Fruit fly (Drosophila melanogaster) whole organism, pupa: ENCODE results near the gene CG11929.

Experiments
- CG10348 ChIP-seq: fragments of 200-800 bp; sonication (Bioruptor generic); IDR thresholded peaks from 2 replicates; pipeline ENCODE4 v1.3.6; 2022; ENCODE audit warnings: missing biosample characterization, missing genetic modification characterization
- CG12605 ChIP-seq: fragments of 200-800 bp; sonication (Bioruptor generic); IDR thresholded peaks from 2 replicates; pipeline ENCODE4 v1.3.6; 2022; ENCODE audit warnings: missing biosample characterization, missing genetic modification characterization
- CG13204 ChIP-seq: fragments of 200-800 bp; sonication (Bioruptor generic); optimal IDR thresholded peaks from 2 replicates; lab custom pipeline; 2018; ENCODE audit warnings: missing biosample characterization, mild to moderate bottlenecking, missing genetic modification characterization, moderate library complexity
- CG14655 ChIP-seq: fragments of 200-800 bp; sonication (Bioruptor generic); optimal IDR thresholded peaks from 3 replicates; lab custom pipeline; 2017; ENCODE audit warnings: mild to moderate bottlenecking, missing biosample characterization, missing genetic modification reagents, missing genetic modification characterization
- CG15710 ChIP-seq: fragments of 200-800 bp; sonication (Bioruptor generic); optimal IDR thresholded peaks from 2 replicates; lab custom pipeline; 2018; ENCODE audit warnings: missing biosample characterization, mild to moderate bottlenecking, missing genetic modification characterization, moderate library complexity
- CG17806 ChIP-seq: fragments of 200-800 bp; sonication (Bioruptor generic); optimal IDR thresholded peaks from 2 replicates; lab custom pipeline; 2018; ENCODE audit warnings: missing biosample characterization, mild to moderate bottlenecking, missing genetic modification characterization, moderate library complexity
- CG32121 ChIP-seq: fragments of 200-800 bp; sonication (Bioruptor generic); IDR thresholded peaks from 2 replicates; pipeline ENCODE4 v1.3.6; 2022; ENCODE audit warnings: missing biosample characterization, missing genetic modification characterization
- CG34367 ChIP-seq: fragments of 200-800 bp; sonication (Bioruptor generic); optimal IDR thresholded peaks from 2 replicates; lab custom pipeline; 2018; ENCODE audit warnings: missing biosample characterization, mild to moderate bottlenecking, missing genetic modification characterization
- CG4496 ChIP-seq: fragments of 200-800 bp; sonication (Bioruptor generic); IDR thresholded peaks from 3 replicates; pipeline ENCODE4 v1.3.6; 2022; ENCODE audit warnings: missing biosample characterization, missing genetic modification characterization
- CG8159 ChIP-seq: fragments of 200-800 bp; sonication (Bioruptor generic); optimal IDR thresholded peaks from 3 replicates; lab custom pipeline; 2018; ENCODE audit warnings: missing biosample characterization, mild to moderate bottlenecking, missing genetic modification characterization, moderate library complexity
- CG8301 ChIP-seq: fragments of 200-800 bp; sonication (Bioruptor generic); optimal IDR thresholded peaks from 2 replicates; lab custom pipeline; 2018; ENCODE audit warnings: missing biosample characterization, mild to moderate bottlenecking, missing genetic modification characterization
- CG9948 ChIP-seq: fragments of 200-800 bp; sonication (Bioruptor generic); optimal IDR thresholded peaks from 2 replicates; lab custom pipeline; 2018; ENCODE audit warnings: missing biosample characterization, mild to moderate bottlenecking, missing genetic modification characterization, moderate library complexity
- D1 ChIP-seq: fragments of 200-800 bp; sonication (Bioruptor generic); optimal IDR thresholded peaks from 2 replicates; lab custom pipeline; 2018; ENCODE audit warnings: missing biosample characterization, mild to moderate bottlenecking, missing genetic modification characterization, moderate library complexity
- EcR ChIP-seq: fragments of 200-800 bp; sonication (Bioruptor generic); optimal IDR thresholded peaks from 3 replicates; lab custom pipeline; 2019; ENCODE audit warnings: missing biosample characterization, missing genetic modification characterization, mild to moderate bottlenecking, moderate library complexity, missing genetic modification reagents
- Ets98B ChIP-seq: fragments of 200-800 bp; sonication (Bioruptor generic); IDR thresholded peaks from 2 replicates; pipeline ENCODE4 v1.3.6; 2022; ENCODE audit warnings: missing biosample characterization, missing genetic modification characterization
- Pif1A ChIP-seq: fragments of 200-800 bp; sonication (Bioruptor generic); optimal IDR thresholded peaks from 3 replicates; lab custom pipeline; 2016; ENCODE audit warnings: missing biosample characterization, missing genetic modification characterization
- Pif1B ChIP-seq: fragments of 200-800 bp; sonication (Bioruptor generic); optimal IDR thresholded peaks from 3 replicates; lab custom pipeline; 2016; ENCODE audit warnings: missing biosample characterization, missing genetic modification characterization
- Snoo ChIP-seq: fragments of 200-800 bp; sonication (Bioruptor generic); optimal IDR thresholded peaks from 3 replicates; lab custom pipeline; 2017; ENCODE audit warnings: missing biosample characterization, mild to moderate bottlenecking, missing genetic modification characterization, inconsistent platforms
- fd96Ca ChIP-seq: fragments of 200-800 bp; sonication (Bioruptor generic); IDR thresholded peaks from 3 replicates; pipeline ENCODE4 v1.3.6; 2022; ENCODE audit warnings: missing biosample characterization, missing genetic modification characterization
- gl ChIP-seq: fragments of 200-800 bp; sonication (Bioruptor generic); optimal IDR thresholded peaks from 2 replicates; lab custom pipeline; 2018; ENCODE audit warnings: missing biosample characterization, mild to moderate bottlenecking, missing genetic modification characterization
- rn ChIP-seq: fragments of 200-800 bp; sonication (Bioruptor generic); IDR thresholded peaks from 2 replicates; pipeline ENCODE4 v1.3.6; 2022; ENCODE audit warnings: missing biosample characterization, missing genetic modification characterization

Gene CG11929

DNA sequence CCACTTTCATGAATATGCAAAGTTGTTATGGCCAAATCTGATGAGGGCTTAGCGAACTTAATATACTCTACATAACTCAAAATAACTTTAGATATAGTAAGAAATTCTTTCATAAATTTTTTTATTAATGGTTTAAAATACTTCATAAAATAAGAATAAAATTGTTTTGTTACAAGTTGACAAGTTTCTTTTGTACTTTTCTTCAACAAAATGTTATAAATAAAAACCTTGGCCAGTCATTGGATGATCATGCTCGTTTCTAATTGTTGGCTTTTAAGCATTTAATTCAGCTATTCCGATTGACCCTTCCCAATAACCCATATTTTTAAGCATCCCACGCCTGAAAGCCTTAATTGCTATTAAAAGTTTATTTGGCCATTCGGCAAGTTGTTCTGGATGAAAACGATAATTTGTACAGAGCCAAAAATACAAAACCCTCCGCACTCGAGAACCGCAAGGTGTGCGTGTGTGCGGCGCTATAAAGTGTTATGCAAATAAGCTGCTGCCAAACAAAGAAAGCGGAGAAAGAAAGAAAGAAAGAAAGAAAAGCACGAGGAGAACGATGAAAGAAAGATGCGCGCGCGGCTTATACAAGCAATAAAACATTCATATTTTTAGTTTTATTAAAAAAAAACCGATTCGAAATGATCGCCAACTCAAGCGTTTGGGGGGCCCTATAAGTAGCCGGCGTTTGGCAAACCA, 31.6 kb upstream of the CG11929 start, which contains the start of gene CG3355:
Gene CG3355, plus strand, starts transcription at position 652 of the 702 bp plus-strand sequence.
- TF ChIP-seq CG32121 (GFP tag; lab: Robert Waterston, UW) (no peak), Snoo (tag; lab: Kevin White, UChicago) (peak; percentile 26)

- TF ChIP-seq D1 (tag; lab: Kevin White, UChicago) (peak; percentile 14), CG15710 (no peak)
These were observed 21.5 kb upstream of the CG11929 start for dm6 chr2L:4660932-4661331.

dm6 chr2L:4684361-4684760, 1.9 kb downstream of the CG11929 start, which contains the start of gene Elba1:
Gene Elba1 (minus strand): TSS chr2L:4684461.
- no peak for TF ChIP-seq EcR
- no peak for TF ChIP-seq CG32121 (GFP tag; lab: Robert Waterston, UW)
- no peak for TF ChIP-seq CG17806 (tag; lab: Kevin White, UChicago)
- no peak for TF ChIP-seq CG9948
- no peak for TF ChIP-seq CG10348
- no peak for TF ChIP-seq gl (tag; lab: Kevin White, UChicago)
- no peak for TF ChIP-seq CG34367 (tag; lab: Kevin White, UChicago)
- TF ChIP-seq D1 (tag; lab: Kevin White, UChicago): no peak
- no peak for TF ChIP-seq Ets98B
- no peak for TF ChIP-seq CG12605 (GFP tag; lab: Robert Waterston, UW)
- TF ChIP-seq CG14655: no peak
- TF ChIP-seq, all 21 proteins: peak for 0

dm6 chr2L:4687211-4687610, 4.7 kb downstream of the CG11929 start, which contains the start of gene Elba3:
Gene Elba3 (plus strand): TSS chr2L:4687511.
- TF ChIP-seq CG34367 (tag; lab: Kevin White, UChicago) (no peak), CG4496 (GFP tag; lab: Robert Waterston, UW) (no peak), EcR (no peak), CG12605 (GFP tag; lab: Robert Waterston, UW) (no peak), CG32121 (GFP tag; lab: Robert Waterston, UW) (no peak), Pif1A (GFP tag; lab: Kevin White, UChicago) (no peak)

- no peak for TF ChIP-seq CG17806 (tag; lab: Kevin White, UChicago)
- TF ChIP-seq CG9948: no peak
- no peak for TF ChIP-seq CG4496 (GFP tag; lab: Robert Waterston, UW)
- TF ChIP-seq CG34367 (tag; lab: Kevin White, UChicago): no peak
- TF ChIP-seq D1 (tag; lab: Kevin White, UChicago): no peak
- no peak for TF ChIP-seq CG14655
- no peak for TF ChIP-seq CG8301 (tag; lab: Kevin White, UChicago)
These were observed 8.1 kb downstream of the CG11929 start, which contains the start of gene CG3251 for dm6 chr2L:4690602-4691001. Gene CG3251 (minus strand): TSS chr2L:4690702.

DNA sequence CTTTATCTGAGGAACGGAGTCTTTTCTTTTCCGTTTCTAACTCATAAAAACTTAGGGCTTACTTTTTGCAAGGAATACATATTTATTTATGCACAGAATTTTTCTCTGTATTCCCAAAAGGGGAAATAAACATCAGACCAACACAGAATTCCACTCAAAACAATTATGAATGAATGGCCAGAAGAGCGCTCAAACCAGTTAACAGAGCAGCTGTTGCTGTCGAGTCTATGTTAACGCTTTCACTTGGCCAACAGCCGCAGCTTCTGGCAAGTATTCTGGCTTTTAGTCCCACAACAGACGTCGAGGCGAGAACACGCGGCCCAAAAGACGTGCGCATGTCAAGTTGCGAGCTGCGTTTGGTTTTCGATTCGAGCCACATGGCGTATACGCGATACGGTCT, 11.9 kb downstream of the CG11929 start, which contains the start of gene dcma:
Gene dcma, plus strand, starts transcription at position 301 of the 400 bp plus-strand sequence.
- TF ChIP-seq CG8159 (tag; lab: Kevin White, UChicago): no peak
- TF ChIP-seq CG9948: no peak
- TF ChIP-seq Ets98B: no peak
- no peak for TF ChIP-seq gl (tag; lab: Kevin White, UChicago)
- TF ChIP-seq Snoo (tag; lab: Kevin White, UChicago): no peak
- no peak for TF ChIP-seq CG34367 (tag; lab: Kevin White, UChicago)
- TF ChIP-seq fd96Ca (GFP tag; lab: Robert Waterston, UW): no peak
- no peak for TF ChIP-seq EcR
- TF ChIP-seq D1 (tag; lab: Kevin White, UChicago): no peak
- no peak for TF ChIP-seq CG32121 (GFP tag; lab: Robert Waterston, UW)
- no peak for TF ChIP-seq CG4496 (GFP tag; lab: Robert Waterston, UW)
- TF ChIP-seq rn: no peak
- TF ChIP-seq CG15710: no peak
- no peak for TF ChIP-seq CG13204 (GFP tag; lab: Kevin White, UChicago)
- no peak for TF ChIP-seq CG17806 (tag; lab: Kevin White, UChicago)
- TF ChIP-seq Pif1B (GFP tag; lab: Kevin White, UChicago): no peak
- TF ChIP-seq, all 21 proteins: peak for 0

dm6 chr2L:4698837-4699236, 16.4 kb downstream of the CG11929 start:
- no peak for TF ChIP-seq EcR
- no peak for TF ChIP-seq Pif1B (GFP tag; lab: Kevin White, UChicago)
- TF ChIP-seq CG4496 (GFP tag; lab: Robert Waterston, UW): no peak
- TF ChIP-seq Snoo (tag; lab: Kevin White, UChicago): no peak
- no peak for TF ChIP-seq CG10348
- TF ChIP-seq D1 (tag; lab: Kevin White, UChicago): no peak
- no peak for TF ChIP-seq CG32121 (GFP tag; lab: Robert Waterston, UW)
- no peak for TF ChIP-seq CG8301 (tag; lab: Kevin White, UChicago)
- TF ChIP-seq rn: no peak
- TF ChIP-seq gl (tag; lab: Kevin White, UChicago): no peak
- no peak for TF ChIP-seq CG12605 (GFP tag; lab: Robert Waterston, UW)
- TF ChIP-seq Pif1A (GFP tag; lab: Kevin White, UChicago): no peak
- no peak for TF ChIP-seq CG14655
- TF ChIP-seq CG15710: no peak
- no peak for TF ChIP-seq CG9948
- no peak for TF ChIP-seq CG34367 (tag; lab: Kevin White, UChicago)
- TF ChIP-seq CG17806 (tag; lab: Kevin White, UChicago): no peak
